Fruit fly (Drosophila melanogaster) whole organism, embryonic: Measurements from ENCODE around the gene E2f2.
A peak's percentile ranks its signal among the peaks of the same experiment; 100 is the strongest.

Source experiments
- Ada2b ChIP-seq: fragments of 200-800 bp; sonication (Bioruptor generic); IDR thresholded peaks from 2 replicates; pipeline ENCODE4 v1.3.6; 2022; ENCODE audit warnings: missing biosample characterization, missing genetic modification characterization
- Atf3 ChIP-seq: fragments of 200-800 bp; sonication (Bioruptor generic); optimal IDR thresholded peaks from 3 replicates; lab custom pipeline; 2016; ENCODE audit warnings: missing biosample characterization, missing genetic modification characterization
- BEAF-32 ChIP-seq: fragments of 200-800 bp; sonication (Bioruptor generic); optimal IDR thresholded peaks from 3 replicates; lab custom pipeline; 2017; ENCODE audit warnings: missing biosample characterization, missing genetic modification characterization, mild to moderate bottlenecking, moderate library complexity, missing genetic modification reagents
- CG10267 ChIP-seq: fragments of 200-800 bp; sonication (Bioruptor generic); optimal IDR thresholded peaks from 2 replicates; lab custom pipeline; 2018; ENCODE audit warnings: missing biosample characterization, mild to moderate bottlenecking, missing genetic modification characterization, moderate library complexity
- CG11504 ChIP-seq: fragments of 200-800 bp; sonication (Bioruptor generic); optimal IDR thresholded peaks from 3 replicates; lab custom pipeline; 2019; ENCODE audit warnings: missing biosample characterization, mild to moderate bottlenecking, missing genetic modification characterization, moderate library complexity
- CG12299 ChIP-seq: fragments of 200-800 bp; sonication (Bioruptor generic); optimal IDR thresholded peaks from 2 replicates; lab custom pipeline; 2018; ENCODE audit warnings: missing biosample characterization, mild to moderate bottlenecking, missing genetic modification characterization
- CG12942 ChIP-seq: fragments of 200-800 bp; sonication (Bioruptor generic); optimal IDR thresholded peaks from 3 replicates; lab custom pipeline; 2016; ENCODE audit warnings: missing biosample characterization, missing genetic modification characterization
- CG13775 ChIP-seq: fragments of 200-800 bp; sonication (Bioruptor generic); optimal IDR thresholded peaks from 3 replicates; lab custom pipeline; 2017; ENCODE audit warnings: missing biosample characterization, mild to moderate bottlenecking, missing genetic modification characterization
- CG14710 ChIP-seq: fragments of 200-800 bp; sonication (Bioruptor generic); optimal IDR thresholded peaks from 3 replicates; lab custom pipeline; 2019; ENCODE audit warnings: missing biosample characterization, mild to moderate bottlenecking, missing genetic modification characterization, moderate library complexity
- CG15696 ChIP-seq: fragments of 200-800 bp; sonication (Bioruptor generic); optimal IDR thresholded peaks from 2 replicates; lab custom pipeline; 2019; ENCODE audit warnings: missing biosample characterization, mild to moderate bottlenecking, missing genetic modification characterization, moderate library complexity
- CG16779 ChIP-seq: fragments of 200-800 bp; sonication (Bioruptor generic); IDR thresholded peaks from 2 replicates; pipeline ENCODE4 v1.3.6; 2022; ENCODE audit warnings: missing biosample characterization, missing genetic modification characterization
- CG16815 ChIP-seq: fragments of 200-800 bp; sonication (Bioruptor generic); optimal IDR thresholded peaks from 3 replicates; lab custom pipeline; 2017; ENCODE audit warnings: missing biosample characterization, mild to moderate bottlenecking, missing genetic modification characterization
- CG16863 ChIP-seq: fragments of 200-800 bp; sonication (Bioruptor generic); optimal IDR thresholded peaks from 3 replicates; lab custom pipeline; 2016; ENCODE audit warnings: missing biosample characterization, missing genetic modification characterization
- CG17186 ChIP-seq: fragments of 200-800 bp; sonication (Bioruptor generic); optimal IDR thresholded peaks from 3 replicates; lab custom pipeline; 2017; ENCODE audit warnings: missing biosample characterization, missing genetic modification reagents, missing genetic modification characterization
- CG2889 ChIP-seq: fragments of 200-800 bp; sonication (Bioruptor generic); IDR thresholded peaks from 3 replicates; pipeline ENCODE4 v1.3.6; 2022; ENCODE audit warnings: missing biosample characterization, missing genetic modification characterization
- CG3065 ChIP-seq: fragments of 200-800 bp; sonication (Bioruptor generic); optimal IDR thresholded peaks from 2 replicates; lab custom pipeline; 2016; ENCODE audit warnings: missing biosample characterization, missing genetic modification characterization
- CG31365 ChIP-seq: fragments of 200-800 bp; sonication (Bioruptor generic); optimal IDR thresholded peaks from 2 replicates; lab custom pipeline; 2018; ENCODE audit warnings: missing biosample characterization, mild to moderate bottlenecking, missing genetic modification characterization
- CG31388 ChIP-seq: fragments of 200-800 bp; sonication (Bioruptor generic); optimal IDR thresholded peaks from 2 replicates; lab custom pipeline; 2016; ENCODE audit warnings: missing biosample characterization, missing genetic modification characterization
- CG34422 ChIP-seq: fragments of 200-800 bp; sonication (Bioruptor generic); IDR thresholded peaks from 3 replicates; pipeline ENCODE4 v1.3.6; 2022; ENCODE audit warnings: missing biosample characterization, missing genetic modification characterization
- CG3995 ChIP-seq: fragments of 200-800 bp; sonication (Bioruptor generic); optimal IDR thresholded peaks from 3 replicates; lab custom pipeline; 2016; ENCODE audit warnings: missing biosample characterization, missing genetic modification characterization
- CG4360 ChIP-seq: fragments of 200-800 bp; sonication (Bioruptor generic); IDR thresholded peaks from 2 replicates; pipeline ENCODE4 v1.3.6; 2022; ENCODE audit warnings: missing biosample characterization, missing genetic modification characterization
- CG4424 ChIP-seq: fragments of 200-800 bp; sonication (Bioruptor generic); optimal IDR thresholded peaks from 3 replicates; lab custom pipeline; 2016; ENCODE audit warnings: missing biosample characterization, missing genetic modification characterization
- CG6175 ChIP-seq: fragments of 200-800 bp; sonication (Bioruptor generic); IDR thresholded peaks from 3 replicates; pipeline ENCODE4 v1.3.6; 2022; ENCODE audit warnings: missing biosample characterization, missing genetic modification characterization
- CG6854 ChIP-seq: fragments of 200-800 bp; sonication (Bioruptor generic); optimal IDR thresholded peaks from 3 replicates; lab custom pipeline; 2017; ENCODE audit warnings: missing biosample characterization, mild to moderate bottlenecking, missing genetic modification characterization
- CG7963 ChIP-seq: fragments of 200-800 bp; sonication (Bioruptor generic); IDR thresholded peaks from 3 replicates; pipeline ENCODE4 v1.3.6; 2022; ENCODE audit warnings: missing biosample characterization, missing genetic modification characterization; ENCODE audit not compliant: partially characterized antibody
- CG8281 ChIP-seq: fragments of 200-800 bp; sonication (Bioruptor generic); optimal IDR thresholded peaks from 2 replicates; lab custom pipeline; 2018; ENCODE audit warnings: missing biosample characterization, mild to moderate bottlenecking, missing genetic modification characterization, moderate library complexity
- CG8290 ChIP-seq, 3 experiments: fragments of 200-800 bp; sonication (Bioruptor generic); optimal IDR thresholded peaks; 2 replicates each; lab custom pipeline; 2016 to 2019; ENCODE audit warnings: missing biosample characterization in 3 of 3, missing genetic modification characterization in 3 of 3, mild to moderate bottlenecking in 2 of 3, moderate library complexity in 1 of 3
- CG9797 ChIP-seq: fragments of 200-800 bp; sonication (Bioruptor generic); optimal IDR thresholded peaks from 3 replicates; lab custom pipeline; 2018; ENCODE audit warnings: missing biosample characterization, mild to moderate bottlenecking, missing genetic modification characterization
- Chrac-16 ChIP-seq: fragments of 200-800 bp; sonication (Bioruptor generic); optimal IDR thresholded peaks from 3 replicates; lab custom pipeline; 2016; ENCODE audit warnings: missing biosample characterization, missing genetic modification characterization
- Hr78 ChIP-seq, 2 experiments: fragments of 200-800 bp in 1 of 2; fragments of >200 bp in 1 of 2; sonication (Bioruptor generic) in 1 of 2; optimal IDR thresholded peaks; 2 replicates each; lab custom pipeline; 2017 to 2019; ENCODE audit warnings: missing biosample characterization in 2 of 2, missing genetic modification characterization in 2 of 2, mild to moderate bottlenecking in 1 of 2, moderate library complexity in 1 of 2
- MESR4 ChIP-seq: fragments of 200-800 bp; sonication (Bioruptor generic); optimal IDR thresholded peaks from 2 replicates; lab custom pipeline; 2018; ENCODE audit warnings: missing biosample characterization, mild to moderate bottlenecking, missing genetic modification characterization, moderate library complexity
- MTF-1 ChIP-seq: fragments of 200-800 bp; sonication (Bioruptor generic); optimal IDR thresholded peaks from 2 replicates; lab custom pipeline; 2018; ENCODE audit warnings: missing biosample characterization, mild to moderate bottlenecking, missing genetic modification characterization, borderline replicate concordance
- Mrtf ChIP-seq: fragments of 200-800 bp; sonication (Bioruptor generic); IDR thresholded peaks from 3 replicates; pipeline ENCODE4 v1.3.6; 2022; ENCODE audit warnings: missing biosample characterization, missing genetic modification characterization
- NFAT ChIP-seq: fragments of 200-800 bp; sonication (Bioruptor generic); IDR thresholded peaks from 2 replicates; pipeline ENCODE4 v1.3.6; 2022; ENCODE audit warnings: missing biosample characterization, missing genetic modification characterization
- Oaz ChIP-seq: fragments of 200-800 bp; sonication (Bioruptor generic); IDR thresholded peaks from 2 replicates; pipeline ENCODE4 v1.3.6; 2022; ENCODE audit warnings: missing biosample characterization, missing genetic modification characterization
- Opbp ChIP-seq: fragments of 200-800 bp; sonication (Bioruptor generic); IDR thresholded peaks from 3 replicates; pipeline ENCODE4 v1.3.6; 2022; ENCODE audit warnings: missing biosample characterization, missing genetic modification characterization; ENCODE audit not compliant: partially characterized antibody
- Rfx ChIP-seq: fragments of 200-800 bp; sonication (Bioruptor generic); IDR thresholded peaks from 2 replicates; pipeline ENCODE4 v1.3.6; 2022; ENCODE audit warnings: missing biosample characterization, missing genetic modification characterization
- Stat92E ChIP-seq, 3 experiments: fragments of >200 bp in 2 of 3; fragments of 200-800 bp in 1 of 3; sonication (Bioruptor generic) in 1 of 3; optimal IDR thresholded peaks; 2 replicates each; lab custom pipeline; 2017 to 2019; ENCODE audit warnings: missing biosample characterization in 3 of 3, missing genetic modification characterization in 3 of 3, mild to moderate bottlenecking in 1 of 3, moderate library complexity in 1 of 3
- bcd ChIP-seq: fragments of 200-800 bp; sonication (Bioruptor generic); optimal IDR thresholded peaks from 2 replicates; lab custom pipeline; 2017; ENCODE audit warnings: missing biosample characterization, mild to moderate bottlenecking, missing genetic modification characterization
- cad ChIP-seq: fragments of >200 bp; optimal IDR thresholded peaks from 2 replicates; lab custom pipeline; 2017; ENCODE audit warnings: missing biosample characterization, missing genetic modification characterization
- dpn ChIP-seq, 2 experiments: fragments of 200-800 bp; sonication (Bioruptor generic); optimal IDR thresholded peaks; 3 replicates each; lab custom pipeline; 2016; ENCODE audit warnings: missing biosample characterization in 2 of 2, missing genetic modification characterization in 2 of 2
- gro ChIP-seq: fragments of 200-800 bp; sonication (Bioruptor generic); optimal IDR thresholded peaks from 2 replicates; lab custom pipeline; 2016; ENCODE audit warnings: missing biosample characterization, missing genetic modification characterization
- h ChIP-seq: fragments of >200 bp; optimal IDR thresholded peaks from 2 replicates; lab custom pipeline; 2017
- hb ChIP-seq: fragments of 200-800 bp; sonication (Bioruptor generic); IDR thresholded peaks from 3 replicates; pipeline ENCODE4 v1.3.6; 2022; ENCODE audit warnings: missing biosample characterization, missing genetic modification characterization; ENCODE audit not compliant: partially characterized antibody
- mam ChIP-seq: fragments of 200-800 bp; sonication (Bioruptor generic); optimal IDR thresholded peaks from 3 replicates; lab custom pipeline; 2016; ENCODE audit warnings: missing biosample characterization, missing genetic modification characterization
- onecut ChIP-seq: fragments of 200-800 bp; sonication (Bioruptor generic); IDR thresholded peaks from 2 replicates; pipeline ENCODE4 v1.3.6; 2022; ENCODE audit warnings: missing biosample characterization, missing genetic modification characterization
- org-1 ChIP-seq: fragments of 200-800 bp; sonication (Bioruptor generic); optimal IDR thresholded peaks from 2 replicates; lab custom pipeline; 2017; ENCODE audit warnings: missing biosample characterization, missing genetic modification characterization
- pb ChIP-seq: fragments of 200-800 bp; sonication (Bioruptor generic); optimal IDR thresholded peaks from 3 replicates; lab custom pipeline; 2016; ENCODE audit warnings: missing biosample characterization, missing genetic modification characterization
- pum ChIP-seq: fragments of 200-800 bp; sonication (Bioruptor generic); optimal IDR thresholded peaks from 2 replicates; lab custom pipeline; 2016; ENCODE audit warnings: missing biosample characterization, missing genetic modification characterization
- tll ChIP-seq, 2 experiments: fragments of 200-800 bp in 1 of 2; fragments of >200 bp in 1 of 2; sonication (Bioruptor generic) in 1 of 2; optimal IDR thresholded peaks; 2 replicates each; lab custom pipeline; 2017 to 2019; ENCODE audit warnings: missing biosample characterization in 2 of 2, missing genetic modification characterization in 2 of 2, mild to moderate bottlenecking in 1 of 2, moderate library complexity in 1 of 2

The E2f2 gene

dm6 chr2L:21108759-21109282 is 47.7 kb downstream of the E2f2 start (continued):
- TF ChIP-seq CG16779 (GFP tag; lab: Robert Waterston, UW), result no peak
- peak; percentile 24 for TF ChIP-seq pum (GFP tag; lab: Kevin White, UChicago)
- no peak; the same call in 1 of the 2 replicates for TF ChIP-seq Rfx (GFP tag; lab: Robert Waterston, UW)
- peak; percentile 52 for TF ChIP-seq bcd (GFP tag; lab: Kevin White, UChicago)
- TF ChIP-seq CG17186 (GFP tag; lab: Kevin White, UChicago), result no peak
- no peak for TF ChIP-seq Oaz (GFP tag; lab: Robert Waterston, UW)
- TF ChIP-seq CG15696 (tag; lab: Kevin White, UChicago), result peak; percentile 55
- TF ChIP-seq Stat92E (GFP tag; optimal IDR thresholded peaks at IDR 0.05; lab: Kevin White, UChicago), result no peak
- peak; percentile 67 for TF ChIP-seq CG8290 (GFP tag; optimal IDR thresholded peaks at IDR 0.05; lab: Kevin White, UChicago)
- TF ChIP-seq CG8290 (tag; optimal IDR thresholded peaks at IDR 0.05; lab: Kevin White, UChicago), result peak; percentile 2 to 60
- TF ChIP-seq CG4360 (GFP tag; lab: Robert Waterston, UW), result no peak
- TF ChIP-seq MTF-1 (GFP tag; lab: Kevin White, UChicago), result peak; percentile 4
- peak; percentile 40 for TF ChIP-seq CG4424 (GFP tag; lab: Kevin White, UChicago)
- TF ChIP-seq CG3065 (GFP tag; lab: Kevin White, UChicago), result peak; percentile 29
- TF ChIP-seq CG12299, result peak; percentile 20
- TF ChIP-seq CG14710 (tag; lab: Kevin White, UChicago), result peak; percentile 69
- no peak for TF ChIP-seq NFAT
- TF ChIP-seq tll (GFP tag; optimal IDR thresholded peaks at IDR 0.05; lab: Kevin White, UChicago), result peak in 1 of 2 experiments; percentile 26
- TF ChIP-seq CG3995 (GFP tag; lab: Kevin White, UChicago), result no peak
- TF ChIP-seq org-1 (GFP tag; lab: Kevin White, UChicago), result peak; percentile 21
- peak; percentile 4 to 29 for TF ChIP-seq dpn (GFP tag; optimal IDR thresholded peaks at IDR 0.05; lab: Kevin White, UChicago)
- peak; percentile 33 for TF ChIP-seq Chrac-16 (GFP tag; lab: Kevin White, UChicago)
- TF ChIP-seq CG16863 (GFP tag; lab: Kevin White, UChicago), result peak; percentile 53
- no peak for TF ChIP-seq CG9797 (GFP tag; lab: Kevin White, UChicago)
- TF ChIP-seq gro (GFP tag; lab: Kevin White, UChicago), result peak; percentile 29
- no peak for TF ChIP-seq Opbp (GFP tag; lab: Robert Waterston, UW)
- TF ChIP-seq CG2889 (GFP tag; lab: Robert Waterston, UW), result no peak
- TF ChIP-seq onecut (GFP tag; lab: Robert Waterston, UW), result peak; percentile 49
- no peak for TF ChIP-seq hb (GFP tag; lab: Robert Waterston, UW)
- TF ChIP-seq Hr78 (GFP tag; optimal IDR thresholded peaks at IDR 0.05; lab: Kevin White, UChicago), result peak in 1 of 2 experiments; percentile 19
- TF ChIP-seq Ada2b, result peak; percentile 66
- no peak for TF ChIP-seq Mrtf (GFP tag; lab: Robert Waterston, UW)
- TF ChIP-seq CG16815 (GFP tag; lab: Kevin White, UChicago), result peak; percentile 21
- peak; percentile 33 for TF ChIP-seq Atf3
- peak; percentile 67 for TF ChIP-seq CG13775 (GFP tag; lab: Kevin White, UChicago)
- no peak for TF ChIP-seq CG31388 (GFP tag; lab: Kevin White, UChicago)
- TF ChIP-seq CG10267 (tag; lab: Kevin White, UChicago), result peak; percentile 44
- TF ChIP-seq CG6854 (GFP tag; lab: Kevin White, UChicago), result no peak
- TF ChIP-seq CG7963 (GFP tag; lab: Robert Waterston, UW), result no peak
- TF ChIP-seq mam (GFP tag; lab: Kevin White, UChicago), result no peak
- TF ChIP-seq CG34422, result 0 out of 3 replicates have a peak, but pooled peaks have one; percentile 13
- TF ChIP-seq CG11504 (tag; lab: Kevin White, UChicago), result peak; percentile 86
- TF ChIP-seq BEAF-32 (GFP tag; lab: Kevin White, UChicago), result no peak
- no peak for TF ChIP-seq h (lab: Kevin White, UChicago)
- TF ChIP-seq CG8281 (tag; lab: Kevin White, UChicago), result peak; percentile 7
- peak; percentile 26 for TF ChIP-seq pb
- no peak for TF ChIP-seq CG6175 (GFP tag; lab: Robert Waterston, UW)
- TF ChIP-seq cad (GFP tag; lab: Kevin White, UChicago), result no peak
- no peak for TF ChIP-seq MESR4 (GFP tag; lab: Kevin White, UChicago)
- TF ChIP-seq CG12942 (GFP tag; lab: Kevin White, UChicago), result no peak
- TF ChIP-seq CG31365 (tag; lab: Kevin White, UChicago), result no peak
